Worm (Caenorhabditis elegans): ENCODE results near the gene txt-5.

DNA sequence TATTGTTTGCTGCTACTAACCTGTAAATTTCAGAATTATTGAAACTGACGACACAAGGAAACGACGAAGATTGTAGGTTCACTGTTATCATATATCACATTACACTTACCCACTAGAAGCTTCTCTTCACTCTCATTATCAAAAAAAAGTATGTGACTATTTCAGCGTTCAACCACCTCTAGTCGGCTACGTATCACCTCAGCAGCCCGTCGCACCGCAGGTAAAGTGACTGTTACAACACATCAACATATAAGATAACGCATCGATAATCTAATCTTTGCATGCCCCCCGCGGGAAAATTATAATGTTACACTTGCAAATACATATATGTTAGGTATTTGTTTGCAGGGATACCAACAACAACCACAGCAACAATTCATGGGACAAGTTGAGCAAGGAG, 50.3 kb downstream of the txt-5 start:
- TF ChIP-seq rnt-1 (tag; optimal IDR thresholded peaks at IDR 0.05) (no peak), T23F11.4 (GFP tag; optimal IDR thresholded peaks at IDR 0.05) (no peak), unc-86 (tag; optimal IDR thresholded peaks at IDR 0.05) (no peak), mec-3 (tag; optimal IDR thresholded peaks at IDR 0.05; ENCODE audit: borderline replicate concordance) (no peak), fkh-10 (GFP tag; optimal IDR thresholded peaks at IDR 0.05) (no peak)
